Worm (Caenorhabditis elegans) whole organism, L2 larva: Measurements from ENCODE around the gene M28.8.

Experiments
- C34F6.9 ChIP-seq: fragments of 150-350 bp; optimal IDR thresholded peaks from 2 replicates; lab custom pipeline; 2014; ENCODE audit warnings: missing biosample characterization, missing genetic modification characterization
- ceh-82 ChIP-seq: fragments of 150-350 bp; optimal IDR thresholded peaks from 2 replicates; lab custom pipeline; 2014; ENCODE audit warnings: missing biosample characterization, missing genetic modification characterization
- crh-2 ChIP-seq: sonication (generic microtip); optimal IDR thresholded peaks from 2 replicates; lab custom pipeline; 2017; ENCODE audit warnings: missing biosample characterization, missing genetic modification characterization
- dmd-4 ChIP-seq: sonication (generic microtip); optimal IDR thresholded peaks from 2 replicates; lab custom pipeline; 2017; ENCODE audit warnings: missing biosample characterization, missing genetic modification characterization
- elt-1 ChIP-seq: fragments of 150-350 bp; optimal IDR thresholded peaks from 2 replicates; lab custom pipeline; 2014; ENCODE audit warnings: missing biosample characterization, missing genetic modification characterization
- elt-3 ChIP-seq: sonication (generic microtip); optimal IDR thresholded peaks from 2 replicates; lab custom pipeline; 2017; ENCODE audit warnings: missing biosample characterization, missing genetic modification characterization
- fos-1 ChIP-seq: fragments of 150-350 bp; optimal IDR thresholded peaks from 2 replicates; lab custom pipeline; 2014; ENCODE audit warnings: missing biosample characterization, missing genetic modification characterization
- gmeb-1 ChIP-seq: fragments of 150-350 bp; optimal IDR thresholded peaks from 2 replicates; lab custom pipeline; 2014; ENCODE audit warnings: missing biosample characterization, missing genetic modification characterization
- lin-13 ChIP-seq: fragments of 150-350 bp; optimal IDR thresholded peaks from 2 replicates; lab custom pipeline; 2014; ENCODE audit warnings: missing biosample characterization, missing genetic modification reagents, missing genetic modification characterization
- lin-39 ChIP-seq: fragments of 150-350 bp; optimal IDR thresholded peaks from 2 replicates; lab custom pipeline; 2014; ENCODE audit warnings: missing biosample characterization, missing genetic modification reagents, missing genetic modification characterization
- mab-5 ChIP-seq: fragments of 150-350 bp; optimal IDR thresholded peaks from 2 replicates; lab custom pipeline; 2014; ENCODE audit warnings: missing biosample characterization, missing genetic modification characterization
- mdl-1 ChIP-seq, 2 experiments: fragments of 150-350 bp in 1 of 2; sonication (generic microtip) in 1 of 2; optimal IDR thresholded peaks; 2 replicates each; lab custom pipeline; 2017; ENCODE audit warnings: missing biosample characterization in 2 of 2, missing genetic modification characterization in 2 of 2
- nhr-10 ChIP-seq: sonication (generic microtip); optimal IDR thresholded peaks from 2 replicates; lab custom pipeline; 2017; ENCODE audit warnings: missing biosample characterization, missing genetic modification characterization
- nhr-11 ChIP-seq: fragments of 150-350 bp; optimal IDR thresholded peaks from 2 replicates; lab custom pipeline; 2014; ENCODE audit warnings: missing biosample characterization, missing genetic modification characterization
- nhr-12 ChIP-seq: fragments of 150-350 bp; optimal IDR thresholded peaks from 2 replicates; lab custom pipeline; 2014; ENCODE audit warnings: missing biosample characterization, missing genetic modification characterization
- nhr-129 ChIP-seq: fragments of 150-350 bp; optimal IDR thresholded peaks from 2 replicates; lab custom pipeline; 2014; ENCODE audit warnings: missing biosample characterization, missing genetic modification characterization
- nhr-21 ChIP-seq: fragments of 150-350 bp; optimal IDR thresholded peaks from 2 replicates; lab custom pipeline; 2014; ENCODE audit warnings: missing biosample characterization, missing genetic modification characterization
- nhr-23 ChIP-seq: fragments of 150-350 bp; optimal IDR thresholded peaks from 2 replicates; lab custom pipeline; 2014; ENCODE audit warnings: missing biosample characterization, missing genetic modification reagents, missing genetic modification characterization
- nhr-25 ChIP-seq: fragments of 150-350 bp; sonication (generic microtip); optimal IDR thresholded peaks from 3 replicates; lab custom pipeline; 2014; ENCODE audit warnings: missing biosample characterization, missing genetic modification characterization
- nhr-6 ChIP-seq: fragments of 150-350 bp; optimal IDR thresholded peaks from 2 replicates; lab custom pipeline; 2014; ENCODE audit warnings: missing biosample characterization, missing genetic modification characterization
- nhr-77 ChIP-seq: fragments of 150-350 bp; optimal IDR thresholded peaks from 2 replicates; lab custom pipeline; 2014; ENCODE audit warnings: missing biosample characterization, missing genetic modification characterization
- peb-1 ChIP-seq: fragments of 150-350 bp; optimal IDR thresholded peaks from 2 replicates; lab custom pipeline; 2014; ENCODE audit warnings: missing biosample characterization, missing genetic modification characterization
- sem-4 ChIP-seq: fragments of 150-350 bp; optimal IDR thresholded peaks from 2 replicates; lab custom pipeline; 2014; ENCODE audit warnings: missing biosample characterization, missing genetic modification reagents, missing genetic modification characterization
- snpc-4 ChIP-seq: fragments of 150-350 bp; optimal IDR thresholded peaks from 2 replicates; lab custom pipeline; 2014; ENCODE audit warnings: missing biosample characterization, missing genetic modification characterization
- unc-39 ChIP-seq: fragments of 150-350 bp; optimal IDR thresholded peaks from 2 replicates; lab custom pipeline; 2014; ENCODE audit warnings: missing biosample characterization, missing genetic modification characterization
- unc-62 ChIP-seq: fragments of 150-350 bp; optimal IDR thresholded peaks from 2 replicates; lab custom pipeline; 2014; ENCODE audit warnings: missing biosample characterization, missing genetic modification reagents, missing genetic modification characterization
- zag-1 ChIP-seq: fragments of 150-350 bp; optimal IDR thresholded peaks from 2 replicates; lab custom pipeline; 2014; ENCODE audit warnings: missing biosample characterization, missing genetic modification characterization
- ztf-4 ChIP-seq: fragments of 150-350 bp; optimal IDR thresholded peaks from 2 replicates; lab custom pipeline; 2014; ENCODE audit warnings: missing biosample characterization, missing genetic modification characterization

The M28.8 gene

ce11 chrII:10665031-10665430, 37.0 kb downstream of the M28.8 start, which contains the start of gene D2089.3:
Gene D2089.3, minus strand, starts transcription at chrII:10665131.
- TF ChIP-seq nhr-10 (tag; lab: Kevin White, UChicago) = no peak
- no peak for TF ChIP-seq mdl-1 (tag; optimal IDR thresholded peaks at IDR 0.05; lab: Kevin White, UChicago)
- TF ChIP-seq dmd-4 = no peak
- no peak for TF ChIP-seq nhr-25 (tag; lab: Kevin White, UChicago)
- TF ChIP-seq elt-1 (tag; lab: Kevin White, UChicago) = no peak
- no peak for TF ChIP-seq C34F6.9
- no peak for TF ChIP-seq fos-1 (tag; lab: Kevin White, UChicago)
- no peak for TF ChIP-seq nhr-11
- no peak for TF ChIP-seq nhr-6 (tag; lab: Kevin White, UChicago)
- no peak for TF ChIP-seq lin-13 (GFP tag; lab: Kevin White, UChicago)
- no peak for TF ChIP-seq nhr-12

ce11 chrII:10675302-10675701, 47.2 kb downstream of the M28.8 start, which contains the start of gene ptb-1:
Gene ptb-1, plus strand, starts transcription at chrII:10675602.
- no peak for TF ChIP-seq nhr-23
- no peak for TF ChIP-seq zag-1 (tag; lab: Kevin White, UChicago)
- no peak for TF ChIP-seq nhr-12

ce11 chrII:10680130-10680529, 52.1 kb downstream of the M28.8 start:
- TF ChIP-seq ztf-4 (tag; lab: Kevin White, UChicago) (no peak), ceh-82 (tag; lab: Kevin White, UChicago) (no peak), sem-4 (tag; lab: Kevin White, UChicago) (no peak), nhr-25 (tag; lab: Kevin White, UChicago) (no peak), nhr-10 (tag; lab: Kevin White, UChicago) (no peak), nhr-129 (tag; lab: Kevin White, UChicago) (no peak), unc-62 (no peak), nhr-77 (tag; lab: Kevin White, UChicago) (no peak)

DNA sequence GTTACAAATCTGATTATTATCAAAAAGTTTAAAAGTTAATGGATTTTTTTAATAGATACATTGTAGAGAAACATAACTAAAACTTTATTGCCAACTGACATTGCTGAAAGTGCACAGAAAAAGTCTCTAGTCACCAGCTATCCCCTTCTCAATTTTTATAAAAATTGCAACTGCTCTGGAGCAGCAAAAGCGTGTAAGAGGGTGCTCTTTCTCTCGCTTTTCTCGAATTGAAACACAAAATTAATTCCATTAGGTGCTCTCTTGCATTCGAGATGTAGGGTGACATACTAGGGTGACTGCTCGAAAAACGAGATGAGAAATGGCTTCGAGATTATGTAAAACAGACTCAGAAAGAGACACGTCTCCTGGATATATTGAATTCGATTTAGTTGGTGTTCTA, 52.6 kb downstream of the M28.8 start:
- no peak for TF ChIP-seq ztf-4 (tag; lab: Kevin White, UChicago)
- TF ChIP-seq nhr-11 = no peak
- no peak for TF ChIP-seq fos-1 (tag; lab: Kevin White, UChicago)
- TF ChIP-seq crh-2 (tag; lab: Kevin White, UChicago) = no peak
- TF ChIP-seq nhr-21 (tag; lab: Kevin White, UChicago) = no peak
- TF ChIP-seq C34F6.9 = no peak
- no peak for TF ChIP-seq lin-39 (tag; lab: Kevin White, UChicago)
- no peak for TF ChIP-seq unc-39 (tag; lab: Kevin White, UChicago)
- TF ChIP-seq mab-5 (tag; lab: Kevin White, UChicago) = no peak
- no peak for TF ChIP-seq elt-1 (tag; lab: Kevin White, UChicago)
- no peak for TF ChIP-seq gmeb-1
- no peak for TF ChIP-seq elt-3 (tag; lab: Kevin White, UChicago)
- TF ChIP-seq nhr-25 (tag; lab: Kevin White, UChicago) = no peak
- no peak for TF ChIP-seq peb-1 (tag; lab: Kevin White, UChicago)
- TF ChIP-seq sem-4 (tag; lab: Kevin White, UChicago) = no peak
- no peak for TF ChIP-seq snpc-4 (tag; lab: Kevin White, UChicago)
